Fruit fly (Drosophila melanogaster): ENCODE measurements around the gene Mrp4.

Gene Mrp4

DNA sequence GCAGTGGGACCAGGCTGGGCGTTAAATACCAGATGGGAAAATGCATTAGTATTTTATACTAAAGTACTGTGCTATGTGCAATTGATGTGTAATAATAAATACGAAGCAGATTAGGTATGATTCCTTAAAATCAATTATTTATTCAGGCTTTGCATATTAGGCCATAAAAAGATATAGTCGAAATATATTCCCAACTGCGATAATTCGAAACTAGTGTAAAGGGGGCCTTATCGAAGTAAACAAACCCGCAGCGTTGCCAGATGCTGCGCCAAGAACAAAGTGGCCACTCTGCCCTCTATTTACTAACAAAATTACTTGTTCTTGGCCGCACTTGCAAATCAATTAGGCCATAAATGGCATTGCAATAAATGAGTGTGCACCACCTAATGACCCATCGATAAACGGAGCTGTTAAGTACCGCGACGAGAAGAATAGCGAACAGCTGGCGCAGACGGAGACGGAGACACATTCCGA is 11.5 kb upstream of the Mrp4 start, which contains the start of gene CG10898 (continued):
- TF ChIP-seq CG11398 (GFP tag; optimal IDR thresholded peaks at IDR 0.05) (peak; percentile 83), CG13123 (GFP tag; optimal IDR thresholded peaks at IDR 0.05) (peak; percentile 78), CG12219 (GFP tag; optimal IDR thresholded peaks at IDR 0.05) (peak; percentile 63), Hr78 (GFP tag; optimal IDR thresholded peaks at IDR 0.05) (no peak), salm (tag; optimal IDR thresholded peaks at IDR 0.05) (peak; percentile 58), wor (GFP tag; IDR thresholded peaks at IDR 0.05) (peak; percentile 58), CG31224 (GFP tag; IDR thresholded peaks at IDR 0.05) (peak; percentile 81), jigr1 (GFP tag; IDR thresholded peaks at IDR 0.05) (no peak), Hr3 (GFP tag; optimal IDR thresholded peaks at IDR 0.05) (peak; percentile 82), E2f1 (GFP tag; IDR thresholded peaks at IDR 0.05) (peak; percentile 87), Dad (GFP tag; optimal IDR thresholded peaks at IDR 0.05) (peak; percentile 67), Fer3 (tag; optimal IDR thresholded peaks at IDR 0.05) (peak; percentile 78), CG32767 (GFP tag; IDR thresholded peaks at IDR 0.05) (peak; percentile 75), wek (GFP tag; optimal IDR thresholded peaks at IDR 0.05) (peak; percentile 47), CG4617 (GFP tag; optimal IDR thresholded peaks at IDR 0.05; ENCODE audit: borderline replicate concordance) (peak; percentile 86), tx (GFP tag; optimal IDR thresholded peaks at IDR 0.05) (peak; percentile 86), CG8924 (tag; optimal IDR thresholded peaks at IDR 0.05) (peak; percentile 81), CG1603 (tag; optimal IDR thresholded peaks at IDR 0.05) (peak; percentile 92), CG11504 (tag; optimal IDR thresholded peaks at IDR 0.05) (peak; percentile 83), Poxn (GFP tag; IDR thresholded peaks at IDR 0.05) (peak; percentile 66), CG9727 (GFP tag; optimal IDR thresholded peaks at IDR 0.05) (peak; percentile 75), Jarid2 (GFP tag; optimal IDR thresholded peaks at IDR 0.05) (peak; percentile 43), CG10431 (GFP tag; optimal IDR thresholded peaks at IDR 0.05) (no peak), Hmx (GFP tag; optimal IDR thresholded peaks at IDR 0.05) (peak; percentile 41), Mad (GFP tag; optimal IDR thresholded peaks at IDR 0.05) (peak; percentile 77), cg (GFP tag; optimal IDR thresholded peaks at IDR 0.05) (no peak), dysf (GFP tag; IDR thresholded peaks at IDR 0.05) (peak; percentile 84), tap (tag; optimal IDR thresholded peaks at IDR 0.05) (peak; percentile 20), psq (GFP tag; optimal IDR thresholded peaks at IDR 0.05) (peak; percentile 34), bowl (GFP tag; IDR thresholded peaks at IDR 0.05) (peak; percentile 58; the same call in 1 of the 2 replicates), danr (GFP tag; IDR thresholded peaks at IDR 0.05) (peak; percentile 47; the same call in 1 of the 2 replicates), CG12104 (GFP tag; optimal IDR thresholded peaks at IDR 0.05) (peak; percentile 27), Mrtf (GFP tag; IDR thresholded peaks at IDR 0.05) (peak; percentile 79; the same call in 2 of the 3 replicates), CG17802 (tag; optimal IDR thresholded peaks at IDR 0.05) (peak; percentile 99), nau (GFP tag; optimal IDR thresholded peaks at IDR 0.05) (peak; percentile 62), CG3847 (GFP tag; IDR thresholded peaks at IDR 0.05) (peak; percentile 92), Sry-β (GFP tag; optimal IDR thresholded peaks at IDR 0.05) (no peak), pfk (GFP tag; optimal IDR thresholded peaks at IDR 0.05) (no peak), Camta (GFP tag; optimal IDR thresholded peaks at IDR 0.05) (peak; percentile 85), gsb (GFP tag; IDR thresholded peaks at IDR 0.05) (peak; percentile 79), ind (GFP tag; optimal IDR thresholded peaks at IDR 0.05) (peak; percentile 89), Gug (GFP tag; IDR thresholded peaks at IDR 0.05) (peak; percentile 75; the same call in 3 of the 4 replicates), dpn (GFP tag; optimal IDR thresholded peaks at IDR 0.05) (peak; percentile 87 to 89), CG6765 (GFP tag; optimal IDR thresholded peaks at IDR 0.05) (peak; percentile 48), CG15269 (tag; optimal IDR thresholded peaks at IDR 0.05) (peak; percentile 82), CG7357 (GFP tag; IDR thresholded peaks at IDR 0.05) (peak; percentile 81), HLH4C (GFP tag; IDR thresholded peaks at IDR 0.05; ENCODE audit: partially characterized antibody) (0 out of 3 replicates have a peak, but pooled peaks have one; percentile 36), CG4854 (GFP tag; optimal IDR thresholded peaks at IDR 0.05) (peak; percentile 57), Atf6 (GFP tag; IDR thresholded peaks at IDR 0.05) (peak; percentile 87), CG1024 (GFP tag; IDR thresholded peaks at IDR 0.05) (peak; percentile 80)
